Fruit fly (Drosophila melanogaster) whole organism, embryonic: ENCODE results near the gene CG14052.

Experiments used
- CG14441 ChIP-seq: fragments of 200-800 bp; sonication (Bioruptor generic); IDR thresholded peaks from 2 replicates; pipeline ENCODE4 v1.3.6; 2022; ENCODE audit warnings: missing biosample characterization, missing genetic modification characterization
- CG30403 ChIP-seq: fragments of 200-800 bp; sonication (Bioruptor generic); optimal IDR thresholded peaks from 3 replicates; lab custom pipeline; 2016; ENCODE audit warnings: missing biosample characterization, missing genetic modification characterization
- CTCF ChIP-seq: fragments of 200-800 bp; sonication (Bioruptor generic); optimal IDR thresholded peaks from 2 replicates; lab custom pipeline; 2017; ENCODE audit warnings: missing biosample characterization, mild to moderate bottlenecking, missing genetic modification characterization, moderate library complexity
- ci ChIP-seq: fragments of 200-800 bp; sonication (Bioruptor generic); IDR thresholded peaks from 3 replicates; pipeline ENCODE4 v1.3.6; 2022; ENCODE audit warnings: missing biosample characterization, missing genetic modification characterization
- crol ChIP-seq: fragments of 200-800 bp; sonication (Bioruptor generic); IDR thresholded peaks from 2 replicates; pipeline ENCODE4 v1.3.6; 2022; ENCODE audit warnings: missing biosample characterization, missing genetic modification characterization
- fd102C ChIP-seq: fragments of 200-800 bp; sonication (Bioruptor generic); optimal IDR thresholded peaks from 2 replicates; lab custom pipeline; 2018; ENCODE audit warnings: missing biosample characterization, mild to moderate bottlenecking, missing genetic modification characterization, moderate library complexity
- yki ChIP-seq: fragments of >200 bp; optimal IDR thresholded peaks from 3 replicates; lab custom pipeline; 2018

DNA sequence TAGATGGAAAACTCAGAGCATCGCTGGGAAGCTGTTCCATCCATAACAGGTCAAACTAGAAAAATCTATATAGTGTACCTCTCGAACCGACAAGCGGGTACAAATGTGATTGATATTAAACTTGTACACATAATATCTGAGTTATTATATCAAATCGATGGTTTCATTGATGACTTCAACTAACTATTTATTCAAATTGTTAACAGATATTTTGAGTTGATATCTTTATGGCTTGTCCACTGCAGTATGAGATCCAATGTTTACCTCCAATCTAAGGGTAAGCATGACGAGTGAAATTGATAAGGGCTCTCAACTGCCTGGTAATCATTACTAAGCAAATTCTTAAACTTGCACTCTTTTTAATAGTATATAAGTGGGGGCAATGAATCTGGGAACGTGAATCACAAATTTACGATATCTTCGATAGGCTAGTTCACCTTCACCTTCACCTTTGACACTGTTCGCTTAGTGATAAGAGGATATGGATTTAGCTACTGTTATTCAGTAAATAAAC, 47.5 kb upstream of the CG14052 start, which contains the start of gene Cyp4d2:
- TF ChIP-seq CTCF (GFP tag; lab: Kevin White, UChicago) (no peak), fd102C (GFP tag; lab: Kevin White, UChicago) (no peak), CG14441 (GFP tag; lab: Robert Waterston, UW) (no peak), crol (GFP tag; lab: Robert Waterston, UW) (no peak), CG30403 (GFP tag; lab: Kevin White, UChicago) (no peak), ci (GFP tag; lab: Robert Waterston, UW) (no peak), yki (lab: Kevin White, UChicago) (no peak)
